Fruit fly (Drosophila melanogaster) whole organism, adult: ENCODE results near the gene PDZ-GEF.

Source experiments
- CG11617 ChIP-seq: fragments of 200-800 bp; sonication (Bioruptor generic); optimal IDR thresholded peaks from 2 replicates; lab custom pipeline; 2017; ENCODE audit warnings: mild to moderate bottlenecking, missing biosample characterization, missing genetic modification reagents, missing genetic modification characterization
- CG5204 ChIP-seq: fragments of 200-800 bp; sonication (Bioruptor generic); optimal IDR thresholded peaks from 2 replicates; lab custom pipeline; 2016; ENCODE audit warnings: missing biosample characterization, missing genetic modification characterization
- CG7101 ChIP-seq: fragments of 200-800 bp; sonication (Bioruptor generic); optimal IDR thresholded peaks from 2 replicates; lab custom pipeline; 2018; ENCODE audit warnings: missing biosample characterization, mild to moderate bottlenecking, missing genetic modification characterization, moderate library complexity
- Clk ChIP-seq: fragments of 200-800 bp; sonication (Bioruptor generic); optimal IDR thresholded peaks from 2 replicates; lab custom pipeline; 2017; ENCODE audit warnings: missing biosample characterization, missing genetic modification characterization
- cic ChIP-seq: fragments of 200-800 bp; sonication (Bioruptor generic); optimal IDR thresholded peaks from 2 replicates; lab custom pipeline; 2017; ENCODE audit warnings: missing biosample characterization, mild to moderate bottlenecking, missing genetic modification characterization, moderate library complexity
- cnc ChIP-seq, 2 experiments: fragments of >200 bp; optimal IDR thresholded peaks; 2 replicates each; lab custom pipeline; 2017
- kay ChIP-seq: fragments of 200-800 bp; sonication (Bioruptor generic); peaks from one replicate; lab custom pipeline; 2016; ENCODE audit warnings: missing biosample characterization, missing genetic modification characterization, borderline replicate concordance
- ovo ChIP-seq: fragments of 200-800 bp; sonication (Bioruptor generic); optimal IDR thresholded peaks from 2 replicates; lab custom pipeline; 2016; ENCODE audit warnings: missing biosample characterization, missing genetic modification characterization
- toe ChIP-seq: fragments of 200-800 bp; sonication (Bioruptor generic); optimal IDR thresholded peaks from 2 replicates; lab custom pipeline; 2016; ENCODE audit warnings: missing biosample characterization, missing genetic modification characterization

DNA sequence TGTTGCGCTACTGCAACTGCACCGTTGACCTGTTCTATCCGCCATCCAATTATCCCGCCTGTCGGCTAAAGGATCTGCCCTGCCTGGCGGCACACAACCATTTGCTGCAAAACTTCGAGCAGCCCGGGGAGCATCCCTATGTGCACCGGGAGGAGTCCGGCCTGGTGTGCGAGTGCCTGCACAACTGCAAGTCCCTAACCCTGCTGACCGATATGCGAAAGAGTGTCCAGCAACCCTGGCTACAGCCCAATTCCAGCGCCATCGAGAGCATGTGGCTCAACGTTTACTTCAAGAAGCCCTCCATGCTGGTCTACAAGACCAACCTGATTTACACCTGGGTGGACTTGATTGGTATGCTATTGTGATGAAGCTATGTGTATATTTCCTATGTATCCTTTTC lies 32.6 kb downstream of the PDZ-GEF start:
- TF ChIP-seq cnc (optimal IDR thresholded peaks at IDR 0.05; lab: Kevin White, UChicago), result no peak
- TF ChIP-seq ovo, result no peak
- TF ChIP-seq cic (GFP tag; lab: Kevin White, UChicago), result no peak
- no peak for TF ChIP-seq kay (GFP tag; lab: Kevin White, UChicago)
- TF ChIP-seq toe (GFP tag; lab: Kevin White, UChicago), result no peak
- no peak for TF ChIP-seq CG5204 (GFP tag; lab: Kevin White, UChicago)
- TF ChIP-seq Clk (GFP tag; lab: Kevin White, UChicago), result no peak
- TF ChIP-seq CG7101, result no peak
- TF ChIP-seq CG11617 (GFP tag; lab: Kevin White, UChicago), result no peak
